Fruit fly (Drosophila melanogaster): ENCODE measurements around the gene ast.

Gene ast

DNA sequence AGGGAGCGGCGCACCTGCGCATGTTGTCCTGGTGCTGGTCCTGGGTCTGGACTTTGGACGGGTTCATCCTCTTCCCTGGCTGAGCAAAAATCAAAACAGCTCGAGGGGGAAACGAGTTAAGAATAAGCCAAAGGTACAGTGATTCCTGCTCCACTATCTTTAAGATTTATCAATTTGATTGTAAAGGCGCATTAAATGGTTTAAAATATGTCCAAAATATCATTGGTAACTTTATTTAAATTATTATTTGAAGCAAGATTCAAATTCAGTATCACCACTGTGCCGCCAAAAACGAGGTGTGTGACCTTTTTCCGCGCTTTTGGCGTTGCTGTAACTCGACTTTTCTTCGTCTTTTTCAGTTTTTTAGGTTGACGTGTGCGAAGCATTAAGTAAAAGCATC lies 8.3 kb upstream of the ast start (continued):
- 0 out of 3 replicates have a peak, but pooled peaks have one; percentile 12 for TF ChIP-seq CG6163 (GFP tag; IDR thresholded peaks at IDR 0.05)
- no peak for TF ChIP-seq CG6276 (GFP tag; optimal IDR thresholded peaks at IDR 0.05)
- no peak for TF ChIP-seq spab (GFP tag; optimal IDR thresholded peaks at IDR 0.05)
- no peak for TF ChIP-seq fkh (GFP tag; optimal IDR thresholded peaks at IDR 0.05)
- TF ChIP-seq Blimp-1 (GFP tag; optimal IDR thresholded peaks at IDR 0.05) = no peak
- TF ChIP-seq Gug (GFP tag; IDR thresholded peaks at IDR 0.05) = no peak
- no peak for TF ChIP-seq CG11294 (GFP tag; IDR thresholded peaks at IDR 0.05)
- peak; percentile 2 for TF ChIP-seq CG3919 (GFP tag; optimal IDR thresholded peaks at IDR 0.05)
- TF ChIP-seq CG11762 (GFP tag; optimal IDR thresholded peaks at IDR 0.05; ENCODE audit: insufficient read depth) = no peak
- TF ChIP-seq acj6 (GFP tag; optimal IDR thresholded peaks at IDR 0.05) = no peak
- TF ChIP-seq Sox14 (GFP tag; optimal IDR thresholded peaks at IDR 0.05) = no peak

DNA sequence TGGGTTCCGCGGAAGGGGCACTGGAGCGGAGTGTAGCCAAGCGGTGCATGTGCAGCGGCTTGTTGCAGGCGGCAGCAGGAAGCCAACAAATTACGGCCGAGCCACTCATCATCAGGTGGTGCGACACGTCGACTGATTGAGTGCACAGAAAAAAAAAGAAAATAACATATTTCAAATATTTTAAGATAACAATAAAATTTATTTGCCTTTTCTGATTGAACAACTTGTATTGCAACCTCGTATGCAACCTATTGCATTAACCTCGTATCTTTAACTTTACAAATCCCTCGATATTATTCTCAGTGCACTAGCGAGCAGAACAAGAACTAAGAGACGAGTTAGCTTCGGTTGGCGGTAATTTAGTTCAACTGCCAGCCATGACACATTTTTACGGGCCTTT lies 7.4 kb upstream of the ast start:
- peak; percentile 53 for TF ChIP-seq Sox14 (GFP tag; optimal IDR thresholded peaks at IDR 0.05)
- TF ChIP-seq Ets96B (tag; optimal IDR thresholded peaks at IDR 0.05) = peak; percentile 66
- TF ChIP-seq CG31627 (GFP tag; optimal IDR thresholded peaks at IDR 0.05) = peak; percentile 46
- TF ChIP-seq CG34406 (GFP tag; optimal IDR thresholded peaks at IDR 0.05) = peak; percentile 55
- TF ChIP-seq CG6808 (GFP tag; optimal IDR thresholded peaks at IDR 0.05) = peak; percentile 58
- TF ChIP-seq CG11902 (GFP tag; optimal IDR thresholded peaks at IDR 0.05) = peak; percentile 5
- TF ChIP-seq achi (GFP tag; optimal IDR thresholded peaks at IDR 0.05) = peak; percentile 73
- TF ChIP-seq Hr39 (GFP tag; optimal IDR thresholded peaks at IDR 0.05) = peak; percentile 43
- TF ChIP-seq CG10631 (GFP tag; optimal IDR thresholded peaks at IDR 0.05) = peak; percentile 61
- TF ChIP-seq salr (GFP tag; optimal IDR thresholded peaks at IDR 0.05) = peak; percentile 40 to 56
- peak; percentile 70 for TF ChIP-seq CG15336 (GFP tag; IDR thresholded peaks at IDR 0.05)
- TF ChIP-seq CG1621 (tag; optimal IDR thresholded peaks at IDR 0.05) = peak; percentile 65
- peak; percentile 65 for TF ChIP-seq spab (GFP tag; optimal IDR thresholded peaks at IDR 0.05)
- TF ChIP-seq CG9139 (GFP tag; optimal IDR thresholded peaks at IDR 0.05) = peak; percentile 15
- TF ChIP-seq lz (GFP tag; optimal IDR thresholded peaks at IDR 0.05) = peak; percentile 62
- TF ChIP-seq Eip78C (GFP tag) = peak; percentile 78
- no peak for TF ChIP-seq fkh (GFP tag; optimal IDR thresholded peaks at IDR 0.05)
- peak; percentile 32 for TF ChIP-seq dac (GFP tag; optimal IDR thresholded peaks at IDR 0.05)
- TF ChIP-seq CG7368 (GFP tag; optimal IDR thresholded peaks at IDR 0.05) = peak; percentile 7
- peak; percentile 55 for TF ChIP-seq pdm3 (GFP tag; optimal IDR thresholded peaks at IDR 0.05)
- TF ChIP-seq net (GFP tag; optimal IDR thresholded peaks at IDR 0.05) = peak; percentile 38
- TF ChIP-seq Gug (GFP tag; IDR thresholded peaks at IDR 0.05) = peak; percentile 64
- peak; percentile 71 for TF ChIP-seq eg (GFP tag; IDR thresholded peaks at IDR 0.05)
- TF ChIP-seq CG3032 (tag; optimal IDR thresholded peaks at IDR 0.05) = peak; percentile 61
- TF ChIP-seq CG8119 (GFP tag; IDR thresholded peaks at IDR 0.05) = peak; percentile 56; the same call in 2 of the 3 replicates
- TF ChIP-seq CG8632 (GFP tag; optimal IDR thresholded peaks at IDR 0.05) = peak; percentile 39
- peak; percentile 4 for TF ChIP-seq CG8319 (GFP tag; optimal IDR thresholded peaks at IDR 0.05)
- no peak for TF ChIP-seq CG6854 (GFP tag; optimal IDR thresholded peaks at IDR 0.05)
- TF ChIP-seq dsx (GFP tag; optimal IDR thresholded peaks at IDR 0.05; ENCODE audit: poor library complexity, severe bottlenecking) = peak; percentile 56
- TF ChIP-seq ss (GFP tag; optimal IDR thresholded peaks at IDR 0.05) = peak; percentile 49 to 56
- peak; percentile 36 for TF ChIP-seq CG6792 (GFP tag; optimal IDR thresholded peaks at IDR 0.05)
- TF ChIP-seq CG11294 (GFP tag; IDR thresholded peaks at IDR 0.05) = no peak
- peak; percentile 53 for TF ChIP-seq Lpt (GFP tag; optimal IDR thresholded peaks at IDR 0.05)
- TF ChIP-seq CG6276 (GFP tag; optimal IDR thresholded peaks at IDR 0.05) = peak; percentile 40
- peak; percentile 67 for TF ChIP-seq esn (GFP tag; optimal IDR thresholded peaks at IDR 0.05)
- TF ChIP-seq CG11762 (GFP tag; optimal IDR thresholded peaks at IDR 0.05; ENCODE audit: insufficient read depth) = no peak
- TF ChIP-seq Sox102F (GFP tag; optimal IDR thresholded peaks at IDR 0.05) = peak; percentile 61
- no peak for TF ChIP-seq Ets21C (GFP tag; optimal IDR thresholded peaks at IDR 0.05)
- peak; percentile 72 for TF ChIP-seq svp (GFP tag)
- TF ChIP-seq Eip75B (GFP tag; optimal IDR thresholded peaks at IDR 0.05) = peak; percentile 61
- TF ChIP-seq topi (GFP tag; optimal IDR thresholded peaks at IDR 0.05) = peak; percentile 66
- TF ChIP-seq Blimp-1 (GFP tag; optimal IDR thresholded peaks at IDR 0.05) = no peak
- TF ChIP-seq Smox (GFP tag; optimal IDR thresholded peaks at IDR 0.05) = peak; percentile 51
- TF ChIP-seq fd85E (GFP tag; optimal IDR thresholded peaks at IDR 0.05) = no peak
- TF ChIP-seq cyc (GFP tag; optimal IDR thresholded peaks at IDR 0.05) = peak; percentile 45
- peak; percentile 67 for TF ChIP-seq Hr4 (GFP tag; optimal IDR thresholded peaks at IDR 0.05)
